Fruit fly (Drosophila melanogaster) whole organism, prepupa: ENCODE data around the gene CG9386.

Experiments used
- Blimp-1 ChIP-seq: fragments of 200-800 bp; sonication (Bioruptor generic); optimal IDR thresholded peaks from 3 replicates; lab custom pipeline; 2017; ENCODE audit warnings: missing biosample characterization, missing genetic modification characterization, mild to moderate bottlenecking, moderate library complexity, missing genetic modification reagents
- CG11294 ChIP-seq: fragments of 200-800 bp; sonication (Bioruptor generic); IDR thresholded peaks from 2 replicates; pipeline ENCODE4 v1.3.6; 2022; ENCODE audit warnings: missing biosample characterization, missing genetic modification characterization
- CG11762 ChIP-seq: fragments of 200-800 bp; sonication (Bioruptor generic); optimal IDR thresholded peaks from 3 replicates; lab custom pipeline; 2016; ENCODE audit warnings: missing biosample characterization, missing genetic modification characterization; ENCODE audit not compliant: insufficient read depth
- CG15336 ChIP-seq: fragments of 200-800 bp; sonication (Bioruptor generic); IDR thresholded peaks from 2 replicates; pipeline ENCODE4 v1.3.6; 2022; ENCODE audit warnings: missing biosample characterization, missing genetic modification characterization
- CG1621 ChIP-seq: fragments of 200-800 bp; sonication (Bioruptor generic); optimal IDR thresholded peaks from 3 replicates; lab custom pipeline; 2018; ENCODE audit warnings: missing biosample characterization, mild to moderate bottlenecking, missing genetic modification characterization
- CG16779 ChIP-seq: fragments of 200-800 bp; sonication (Bioruptor generic); optimal IDR thresholded peaks from 3 replicates; lab custom pipeline; 2017; ENCODE audit warnings: missing biosample characterization, mild to moderate bottlenecking, missing genetic modification characterization
- CG3032 ChIP-seq: fragments of 200-800 bp; optimal IDR thresholded peaks from 2 replicates; lab custom pipeline; 2019; ENCODE audit warnings: missing biosample characterization, mild to moderate bottlenecking, missing genetic modification characterization, moderate library complexity
- CG31627 ChIP-seq: fragments of 200-800 bp; sonication (Bioruptor generic); optimal IDR thresholded peaks from 3 replicates; lab custom pipeline; 2016; ENCODE audit warnings: missing biosample characterization, missing genetic modification characterization
- CG32006 ChIP-seq: fragments of 200-800 bp; sonication (Bioruptor generic); optimal IDR thresholded peaks from 3 replicates; lab custom pipeline; 2017; ENCODE audit warnings: missing biosample characterization, mild to moderate bottlenecking, missing genetic modification characterization
- CG34406 ChIP-seq: fragments of 200-800 bp; sonication (Bioruptor generic); optimal IDR thresholded peaks from 3 replicates; lab custom pipeline; 2016; ENCODE audit warnings: missing biosample characterization, missing genetic modification characterization
- CG3919 ChIP-seq: fragments of 200-800 bp; sonication (Bioruptor generic); optimal IDR thresholded peaks from 3 replicates; lab custom pipeline; 2016; ENCODE audit warnings: missing biosample characterization, missing genetic modification characterization
- CG4318 ChIP-seq: fragments of 200-800 bp; sonication (Bioruptor generic); optimal IDR thresholded peaks from 3 replicates; lab custom pipeline; 2017; ENCODE audit warnings: missing biosample characterization, mild to moderate bottlenecking, missing genetic modification characterization
- CG6163 ChIP-seq: fragments of 200-800 bp; sonication (Bioruptor generic); IDR thresholded peaks from 3 replicates; pipeline ENCODE4 v1.3.6; 2022; ENCODE audit warnings: missing biosample characterization, missing genetic modification characterization
- CG6276 ChIP-seq: fragments of 200-800 bp; sonication (Bioruptor generic); optimal IDR thresholded peaks from 2 replicates; lab custom pipeline; 2017; ENCODE audit warnings: missing biosample characterization, mild to moderate bottlenecking, missing genetic modification characterization
- CG6792 ChIP-seq: fragments of 200-800 bp; sonication (Bioruptor generic); optimal IDR thresholded peaks from 3 replicates; lab custom pipeline; 2016; ENCODE audit warnings: missing biosample characterization, missing genetic modification characterization
- CG6808 ChIP-seq: fragments of 200-800 bp; sonication (Bioruptor generic); optimal IDR thresholded peaks from 3 replicates; lab custom pipeline; 2017; ENCODE audit warnings: missing biosample characterization, missing genetic modification characterization, mild to moderate bottlenecking, moderate library complexity, missing genetic modification reagents
- CG6854 ChIP-seq: fragments of 200-800 bp; sonication (Bioruptor generic); optimal IDR thresholded peaks from 2 replicates; lab custom pipeline; 2017; ENCODE audit warnings: missing biosample characterization, mild to moderate bottlenecking, missing genetic modification characterization
- CG7368 ChIP-seq: fragments of 200-800 bp; sonication (Bioruptor generic); optimal IDR thresholded peaks from 3 replicates; lab custom pipeline; 2016; ENCODE audit warnings: missing biosample characterization, missing genetic modification characterization
- CG8319 ChIP-seq: fragments of 200-800 bp; sonication (Bioruptor generic); optimal IDR thresholded peaks from 3 replicates; lab custom pipeline; 2016; ENCODE audit warnings: missing biosample characterization, missing genetic modification characterization
- CG8632 ChIP-seq: fragments of 200-800 bp; sonication (Bioruptor generic); optimal IDR thresholded peaks from 3 replicates; lab custom pipeline; 2016; ENCODE audit warnings: missing biosample characterization, missing genetic modification characterization
- Eip75B ChIP-seq: fragments of 200-800 bp; sonication (Bioruptor generic); optimal IDR thresholded peaks from 3 replicates; lab custom pipeline; 2016; ENCODE audit warnings: missing biosample characterization, missing genetic modification characterization
- Eip93F ChIP-seq: fragments of 200-800 bp; sonication (Bioruptor generic); optimal IDR thresholded peaks from 2 replicates; lab custom pipeline; 2016; ENCODE audit warnings: missing biosample characterization, mild to moderate bottlenecking, missing genetic modification characterization
- Ets21C ChIP-seq: fragments of 200-800 bp; sonication (Bioruptor generic); optimal IDR thresholded peaks from 3 replicates; lab custom pipeline; 2016; ENCODE audit warnings: missing biosample characterization, missing genetic modification characterization
- Gug ChIP-seq: fragments of 200-800 bp; sonication (Bioruptor generic); IDR thresholded peaks from 2 replicates; pipeline ENCODE4 v1.3.6; 2022; ENCODE audit warnings: missing biosample characterization, missing genetic modification characterization
- Hr38 ChIP-seq: sonication (Bioruptor generic); optimal IDR thresholded peaks from 2 replicates; lab custom pipeline; 2016; ENCODE audit warnings: missing biosample characterization, missing genetic modification characterization
- Hr4 ChIP-seq: fragments of 200-800 bp; sonication (Bioruptor generic); optimal IDR thresholded peaks from 3 replicates; lab custom pipeline; 2016; ENCODE audit warnings: missing biosample characterization, missing genetic modification characterization
- Lpt ChIP-seq: fragments of 200-800 bp; sonication (Bioruptor generic); optimal IDR thresholded peaks from 3 replicates; lab custom pipeline; 2016; ENCODE audit warnings: missing biosample characterization, missing genetic modification characterization
- Met ChIP-seq: fragments of 200-800 bp; sonication (Bioruptor generic); optimal IDR thresholded peaks from 3 replicates; lab custom pipeline; 2016; ENCODE audit warnings: missing biosample characterization, missing genetic modification characterization
- OdsH ChIP-seq: fragments of 200-800 bp; sonication (Bioruptor generic); optimal IDR thresholded peaks from 3 replicates; lab custom pipeline; 2016; ENCODE audit warnings: missing biosample characterization, missing genetic modification characterization
- Sox102F ChIP-seq: fragments of 200-800 bp; sonication (Bioruptor generic); optimal IDR thresholded peaks from 2 replicates; lab custom pipeline; 2016; ENCODE audit warnings: missing biosample characterization, mild to moderate bottlenecking, missing genetic modification characterization
- Sox14 ChIP-seq: fragments of 200-800 bp; sonication (Bioruptor generic); optimal IDR thresholded peaks from 3 replicates; lab custom pipeline; 2016; ENCODE audit warnings: missing biosample characterization, missing genetic modification characterization
- achi ChIP-seq: fragments of 200-800 bp; sonication (Bioruptor generic); optimal IDR thresholded peaks from 3 replicates; lab custom pipeline; 2016; ENCODE audit warnings: missing biosample characterization, missing genetic modification characterization
- acj6 ChIP-seq: fragments of 200-800 bp; sonication (Bioruptor generic); optimal IDR thresholded peaks from 3 replicates; lab custom pipeline; 2016; ENCODE audit warnings: missing biosample characterization, missing genetic modification characterization
- dsx ChIP-seq: fragments of 200-800 bp; optimal IDR thresholded peaks from 3 replicates; lab custom pipeline; 2019; ENCODE audit warnings: missing biosample characterization, mild to moderate bottlenecking, missing genetic modification characterization, moderate library complexity; ENCODE audit not compliant: poor library complexity, severe bottlenecking
- eg ChIP-seq: fragments of 200-800 bp; sonication (Bioruptor generic); IDR thresholded peaks from 3 replicates; pipeline ENCODE4 v1.3.6; 2022; ENCODE audit warnings: missing biosample characterization, missing genetic modification characterization
- esn ChIP-seq: fragments of 200-800 bp; sonication (Bioruptor generic); optimal IDR thresholded peaks from 2 replicates; lab custom pipeline; 2016; ENCODE audit warnings: missing biosample characterization, mild to moderate bottlenecking, missing genetic modification characterization, moderate library complexity
- fd59A ChIP-seq: fragments of 200-800 bp; sonication (Bioruptor generic); optimal IDR thresholded peaks from 2 replicates; lab custom pipeline; 2017; ENCODE audit warnings: missing biosample characterization, mild to moderate bottlenecking, missing genetic modification characterization, missing genetic modification reagents
- fkh ChIP-seq: fragments of 200-800 bp; sonication (Bioruptor generic); optimal IDR thresholded peaks from 3 replicates; lab custom pipeline; 2017; ENCODE audit warnings: missing biosample characterization, mild to moderate bottlenecking, missing genetic modification characterization, moderate library complexity
- net ChIP-seq: fragments of 200-800 bp; sonication (Bioruptor generic); optimal IDR thresholded peaks from 3 replicates; lab custom pipeline; 2016; ENCODE audit warnings: missing biosample characterization, missing genetic modification characterization
- pdm3 ChIP-seq: fragments of 200-800 bp; sonication (Bioruptor generic); optimal IDR thresholded peaks from 3 replicates; lab custom pipeline; 2016; ENCODE audit warnings: missing biosample characterization, missing genetic modification characterization
- ss ChIP-seq, 2 experiments: fragments of 200-800 bp; sonication (Bioruptor generic); optimal IDR thresholded peaks; 2 replicates in 1 of 2; 3 replicates in 1 of 2; lab custom pipeline; 2017 to 2018; ENCODE audit warnings: mild to moderate bottlenecking in 2 of 2, missing biosample characterization in 2 of 2, missing genetic modification characterization in 2 of 2, moderate library complexity in 1 of 2
- svp ChIP-seq: fragments of 200-800 bp; sonication (Bioruptor generic); peaks from one replicate; lab custom pipeline; 2016; ENCODE audit warnings: missing biosample characterization, missing genetic modification characterization
- topi ChIP-seq: fragments of 200-800 bp; sonication (Bioruptor generic); optimal IDR thresholded peaks from 3 replicates; lab custom pipeline; 2016; ENCODE audit warnings: missing biosample characterization, missing genetic modification characterization

The CG9386 gene

dm6 chr3R:9533181-9534124, 21.8 kb downstream of the CG9386 start (continued):
- peak; percentile 97 for TF ChIP-seq pdm3 (GFP tag; lab: Kevin White, UChicago)
- TF ChIP-seq CG32006 (GFP tag; lab: Kevin White, UChicago), result peak; percentile 99
- peak; percentile 98 for TF ChIP-seq Sox14 (GFP tag; lab: Kevin White, UChicago)
- TF ChIP-seq svp (GFP tag; lab: Kevin White, UChicago), result peak; percentile 99
- peak; percentile 98 for TF ChIP-seq Hr4
- TF ChIP-seq CG16779, result peak; percentile 95
- TF ChIP-seq dsx, result peak; percentile 84
- TF ChIP-seq achi, result peak; percentile 97
- peak; percentile 95 for TF ChIP-seq Ets21C (GFP tag; lab: Kevin White, UChicago)
- TF ChIP-seq CG11762 (GFP tag; lab: Kevin White, UChicago), result peak; percentile 96
- TF ChIP-seq CG6792, result peak; percentile 97
- peak; percentile 98 for TF ChIP-seq CG4318 (GFP tag; lab: Kevin White, UChicago)
- TF ChIP-seq CG6276 (GFP tag; lab: Kevin White, UChicago), result peak; percentile 99
- TF ChIP-seq esn (GFP tag; lab: Kevin White, UChicago), result peak; percentile 99
- peak; percentile 98 for TF ChIP-seq topi (GFP tag; lab: Kevin White, UChicago)
- peak; percentile 95 for TF ChIP-seq CG7368 (GFP tag; lab: Kevin White, UChicago)
- peak; percentile 90 for TF ChIP-seq CG6854 (GFP tag; lab: Kevin White, UChicago)
- no peak for TF ChIP-seq Hr38 (GFP tag; lab: Kevin White, UChicago)
- peak; percentile 91 for TF ChIP-seq CG1621
- TF ChIP-seq OdsH (GFP tag; lab: Kevin White, UChicago), result peak; percentile 96
- TF ChIP-seq CG6808 (GFP tag; lab: Kevin White, UChicago), result peak; percentile 97
- peak; percentile 97 for TF ChIP-seq CG3919 (GFP tag; lab: Kevin White, UChicago)
- peak; percentile 99 for TF ChIP-seq Eip75B
- TF ChIP-seq Met (GFP tag; lab: Kevin White, UChicago), result peak; percentile 98
- TF ChIP-seq Gug (GFP tag; lab: Robert Waterston, UW), result peak; percentile 87
- TF ChIP-seq Blimp-1 (GFP tag; lab: Kevin White, UChicago), result peak; percentile 92
- TF ChIP-seq Eip93F (GFP tag; lab: Kevin White, UChicago), result peak; percentile 68
- peak; percentile 96 for TF ChIP-seq CG8632
- peak; percentile 94 for TF ChIP-seq CG3032 (tag; lab: Kevin White, UChicago)
- peak; percentile 94 to 98 for TF ChIP-seq ss (GFP tag; optimal IDR thresholded peaks at IDR 0.05; lab: Kevin White, UChicago)
- TF ChIP-seq CG8319, result peak; percentile 94
- peak; percentile 80 for TF ChIP-seq CG6163 (GFP tag; lab: Robert Waterston, UW)
- TF ChIP-seq CG31627 (GFP tag; lab: Kevin White, UChicago), result peak; percentile 96
- TF ChIP-seq acj6 (GFP tag; lab: Kevin White, UChicago), result peak; percentile 97
- TF ChIP-seq fd59A, result peak; percentile 98
- peak; percentile 98 for TF ChIP-seq net (GFP tag; lab: Kevin White, UChicago)
- TF ChIP-seq CG11294 (GFP tag; lab: Robert Waterston, UW), result peak; percentile 88

dm6 chr3R:9532437-9533180, 22.6 kb downstream of the CG9386 start, which contains the start of gene by:
by (minus strand) TSS chr3R:9533011.
- no peak for TF ChIP-seq Sox102F (GFP tag; lab: Kevin White, UChicago)
- no peak for TF ChIP-seq fkh
- no peak for TF ChIP-seq Blimp-1 (GFP tag; lab: Kevin White, UChicago)
- no peak for TF ChIP-seq CG16779
- no peak for TF ChIP-seq CG34406 (GFP tag; lab: Kevin White, UChicago)
- TF ChIP-seq eg (GFP tag; lab: Robert Waterston, UW), result no peak
- no peak for TF ChIP-seq CG15336 (GFP tag; lab: Robert Waterston, UW)
- TF ChIP-seq Lpt (GFP tag; lab: Kevin White, UChicago), result no peak
- no peak for TF ChIP-seq achi
- no peak for TF ChIP-seq CG6163 (GFP tag; lab: Robert Waterston, UW)
